Worm (Caenorhabditis elegans): ENCODE results near the gene ttbk-7.
A peak's percentile ranks its signal among the peaks of the same experiment; 100 is the strongest.

The ttbk-7 gene

DNA sequence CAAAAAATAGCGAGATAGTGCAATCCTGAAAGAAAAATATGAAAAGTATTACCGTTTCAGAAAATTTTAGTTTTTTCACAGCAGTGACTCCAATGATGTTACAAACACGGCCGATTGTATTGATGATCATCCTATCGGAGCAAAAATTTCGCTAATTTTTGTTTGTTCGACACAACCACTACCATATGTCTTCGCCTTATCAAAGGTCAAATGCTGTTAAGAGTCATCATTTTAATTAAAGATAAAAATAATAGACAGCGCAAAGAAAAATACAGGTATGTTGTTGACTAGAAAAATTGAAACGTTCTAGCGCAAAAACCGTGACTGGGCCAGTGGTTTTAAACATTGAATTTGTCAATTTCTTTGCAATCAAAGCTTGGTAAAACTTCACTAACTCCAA, 43.3 kb downstream of the ttbk-7 start:
- no peak for TF ChIP-seq gei-8 (GFP tag; optimal IDR thresholded peaks at IDR 0.05)
- TF ChIP-seq nhr-28 (tag; optimal IDR thresholded peaks at IDR 0.05) = peak; percentile 74
- no peak for TF ChIP-seq snpc-1.2 (GFP tag; IDR thresholded peaks at IDR 0.05)
- TF ChIP-seq daf-16 (GFP tag; optimal IDR thresholded peaks at IDR 0.05) = no peak
- TF ChIP-seq daf-16 (tag; optimal IDR thresholded peaks at IDR 0.05) = peak; percentile 66
- TF ChIP-seq pqm-1 (tag; optimal IDR thresholded peaks at IDR 0.05) = peak; percentile 42
- TF ChIP-seq dmd-6 (GFP tag; IDR thresholded peaks at IDR 0.05) = peak; percentile 36; the same call in 1 of the 2 replicates
- peak; percentile 96 for TF ChIP-seq nhr-6 (tag; optimal IDR thresholded peaks at IDR 0.05)

DNA sequence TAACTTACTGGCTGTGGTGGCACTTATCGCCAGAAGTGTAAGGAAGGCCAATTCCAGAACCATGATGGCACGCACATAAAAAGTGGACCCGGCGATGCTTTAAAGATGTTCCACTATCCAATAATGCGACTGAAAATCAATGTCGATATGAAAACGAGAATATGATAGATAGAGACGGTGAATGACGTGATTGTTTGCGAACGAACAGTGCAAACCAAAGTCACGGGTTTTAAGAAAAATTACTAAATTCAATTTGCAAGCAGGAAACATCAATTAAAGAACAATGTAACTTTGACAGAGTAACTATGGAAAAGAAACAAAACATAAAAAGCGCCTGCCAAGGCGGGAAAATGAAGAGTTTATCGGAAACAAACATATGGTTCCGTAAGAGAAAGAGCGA, 45.9 kb downstream of the ttbk-7 start, which contains the start of gene C44H9.5:
Gene C44H9.5, minus strand, starts transcription at position 129 of the 400 bp plus-strand sequence.
- TF ChIP-seq daf-16 (GFP tag; optimal IDR thresholded peaks at IDR 0.05) = no peak
- TF ChIP-seq daf-16 (tag; optimal IDR thresholded peaks at IDR 0.05) = peak; percentile 29
- TF ChIP-seq nhr-6 (tag; optimal IDR thresholded peaks at IDR 0.05) = peak; percentile 8
- TF ChIP-seq dve-1 (tag; optimal IDR thresholded peaks at IDR 0.05; ENCODE audit: insufficient read depth) = peak; percentile 14
- TF ChIP-seq lin-38 (GFP tag; IDR thresholded peaks at IDR 0.05) = no peak
- peak; percentile 3 for TF ChIP-seq hlh-11 (tag; optimal IDR thresholded peaks at IDR 0.05)
- no peak for TF ChIP-seq nhr-102 (tag; optimal IDR thresholded peaks at IDR 0.05)
- TF ChIP-seq pqm-1 (tag; optimal IDR thresholded peaks at IDR 0.05) = peak; percentile 13
- no peak for TF ChIP-seq lir-3 (tag; optimal IDR thresholded peaks at IDR 0.05)
- peak; percentile 9 for TF ChIP-seq aha-1 (tag)
- peak; percentile 55; the same call in 1 of the 2 replicates for TF ChIP-seq dmd-6 (GFP tag; IDR thresholded peaks at IDR 0.05)
- TF ChIP-seq nhr-28 (tag; optimal IDR thresholded peaks at IDR 0.05) = peak; percentile 4
- TF ChIP-seq unc-62 (GFP tag; optimal IDR thresholded peaks at IDR 0.05 in 1 of 2) = peak in 1 of 2 experiments; percentile 19
- no peak for TF ChIP-seq unc-62 (tag; optimal IDR thresholded peaks at IDR 0.05)
- no peak for TF ChIP-seq pha-4 (GFP tag; IDR thresholded peaks at IDR 0.05)
- no peak for TF ChIP-seq pha-4 (tag; optimal IDR thresholded peaks at IDR 0.05)

- no peak for TF ChIP-seq daf-16 (GFP tag; optimal IDR thresholded peaks at IDR 0.05)
- TF ChIP-seq daf-16 (tag; optimal IDR thresholded peaks at IDR 0.05) = peak; percentile 47
- peak; percentile 14 for TF ChIP-seq dve-1 (tag; optimal IDR thresholded peaks at IDR 0.05; ENCODE audit: insufficient read depth)
- TF ChIP-seq ceh-28 (tag; optimal IDR thresholded peaks at IDR 0.05) = no peak
- TF ChIP-seq duxl-1 (tag; optimal IDR thresholded peaks at IDR 0.05; ENCODE audit: poor library complexity) = no peak
Measured at ce11 chrV:12845247-12845646, 50.4 kb downstream of the ttbk-7 start, which contains the start of gene C44H9.6. TSS of gene C44H9.6 (minus strand) at chrV:12845347.

DNA sequence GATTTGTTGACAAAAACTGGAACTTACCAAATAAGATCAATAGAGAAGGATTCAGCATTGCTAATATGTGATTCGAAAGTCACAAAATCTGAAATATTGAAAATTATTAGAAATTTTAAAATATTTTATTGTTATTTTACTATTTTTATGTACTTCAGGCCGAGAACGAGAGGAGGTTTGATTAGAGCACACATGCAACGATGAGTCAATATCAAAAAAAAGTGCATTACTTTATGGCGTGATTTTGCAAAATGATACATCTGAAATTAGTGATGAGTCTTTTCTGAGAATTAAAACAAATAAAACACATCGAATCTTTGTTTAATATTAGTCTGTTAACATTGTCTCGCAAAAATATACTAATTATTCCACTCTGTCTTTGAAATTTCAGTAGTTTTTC, 50.9 kb downstream of the ttbk-7 start:
- no peak for TF ChIP-seq dpl-1 (GFP tag; optimal IDR thresholded peaks at IDR 0.05)
- no peak for TF ChIP-seq daf-16 (GFP tag; optimal IDR thresholded peaks at IDR 0.05)
- peak; percentile 6 for TF ChIP-seq daf-16 (tag; optimal IDR thresholded peaks at IDR 0.05)
